Fruit fly (Drosophila melanogaster) whole organism, wandering third instar larva: ENCODE results near the gene CG13760.

Source experiments
- CG32264 ChIP-seq: fragments of 200-800 bp; sonication (Bioruptor generic); optimal IDR thresholded peaks from 2 replicates; lab custom pipeline; 2016; ENCODE audit warnings: missing biosample characterization, missing genetic modification characterization
- CG9705 ChIP-seq: fragments of 200-800 bp; sonication (Bioruptor generic); optimal IDR thresholded peaks from 2 replicates; lab custom pipeline; 2018; ENCODE audit warnings: missing biosample characterization, mild to moderate bottlenecking, missing genetic modification characterization
- CrebA ChIP-seq: fragments of 200-800 bp; sonication (Bioruptor generic); optimal IDR thresholded peaks from 2 replicates; lab custom pipeline; 2016; ENCODE audit warnings: missing biosample characterization, mild to moderate bottlenecking, missing genetic modification characterization, borderline replicate concordance
- Dfd ChIP-seq: fragments of >200 bp; optimal IDR thresholded peaks from 2 replicates; lab custom pipeline; 2017; ENCODE audit warnings: missing biosample characterization, missing genetic modification characterization
- Dif ChIP-seq: fragments of 200-275, 200-300 bp; sonication (Bioruptor generic); optimal IDR thresholded peaks from 2 replicates; lab custom pipeline; 2018; ENCODE audit warnings: missing biosample characterization, missing genetic modification characterization; ENCODE audit not compliant: partially characterized antibody
- GATAd ChIP-seq: sonication (Bioruptor generic); optimal IDR thresholded peaks from 2 replicates; lab custom pipeline; 2016; ENCODE audit warnings: missing biosample characterization, missing genetic modification characterization
- HLH106 ChIP-seq: fragments of 200-800 bp; optimal IDR thresholded peaks from 3 replicates; lab custom pipeline; 2019; ENCODE audit warnings: missing biosample characterization, mild to moderate bottlenecking, missing genetic modification characterization, moderate library complexity
- Hnf4 ChIP-seq: fragments of 200-800 bp; sonication (Bioruptor generic); optimal IDR thresholded peaks from 2 replicates; lab custom pipeline; 2016; ENCODE audit warnings: missing biosample characterization, mild to moderate bottlenecking, missing genetic modification characterization
- Hr78 ChIP-seq: fragments of >200 bp; optimal IDR thresholded peaks from 2 replicates; lab custom pipeline; 2017; ENCODE audit warnings: missing biosample characterization, missing genetic modification characterization
- Jra ChIP-seq: sonication (Bioruptor generic); optimal IDR thresholded peaks from 2 replicates; lab custom pipeline; 2016; ENCODE audit warnings: missing biosample characterization, missing genetic modification characterization
- Mio ChIP-seq: sonication (Bioruptor generic); optimal IDR thresholded peaks from 2 replicates; lab custom pipeline; 2016; ENCODE audit warnings: missing biosample characterization, missing genetic modification characterization
- Myc ChIP-seq: fragments of >200 bp; optimal IDR thresholded peaks from 2 replicates; lab custom pipeline; 2017
- OdsH ChIP-seq: fragments of 200-800 bp; sonication (Bioruptor generic); optimal IDR thresholded peaks from 2 replicates; lab custom pipeline; 2016; ENCODE audit warnings: missing biosample characterization, mild to moderate bottlenecking, missing genetic modification characterization
- Rel ChIP-seq, 2 experiments: fragments of 200-800 bp; sonication (Bioruptor generic) in 1 of 2; optimal IDR thresholded peaks; 2 replicates in 1 of 2; 3 replicates in 1 of 2; lab custom pipeline; 2016 to 2019; ENCODE audit warnings: mild to moderate bottlenecking in 2 of 2, missing biosample characterization in 2 of 2, missing genetic modification characterization in 2 of 2, moderate library complexity in 1 of 2
- Sp1 ChIP-seq: fragments of 200-800 bp; sonication (Bioruptor generic); optimal IDR thresholded peaks from 3 replicates; lab custom pipeline; 2019; ENCODE audit warnings: missing biosample characterization, mild to moderate bottlenecking, missing genetic modification characterization, moderate library complexity
- Vsx2 ChIP-seq: fragments of 200-300, 225-300 bp; sonication (Bioruptor generic); optimal IDR thresholded peaks from 2 replicates; lab custom pipeline; 2018; ENCODE audit warnings: missing biosample characterization, missing genetic modification characterization; ENCODE audit not compliant: partially characterized antibody
- br ChIP-seq: fragments of 200-800 bp; sonication (Bioruptor generic); optimal IDR thresholded peaks from 2 replicates; lab custom pipeline; 2016; ENCODE audit warnings: missing biosample characterization, missing genetic modification characterization
- brk ChIP-seq: fragments of 200-800 bp; sonication (Bioruptor generic); optimal IDR thresholded peaks from 2 replicates; lab custom pipeline; 2016; ENCODE audit warnings: missing biosample characterization, mild to moderate bottlenecking, missing genetic modification characterization
- dl ChIP-seq, 2 experiments: fragments of 175-275, 200-275 bp in 1 of 2; fragments of 200-275 bp in 1 of 2; sonication (Bioruptor generic); optimal IDR thresholded peaks; lab custom pipeline; 2018; ENCODE audit warnings: mild to moderate bottlenecking in 2 of 2, missing biosample characterization in 2 of 2, missing genetic modification characterization in 2 of 2, moderate library complexity in 2 of 2; ENCODE audit not compliant: partially characterized antibody in 2 of 2, insufficient read depth in 1 of 2
- dmrt93B ChIP-seq: fragments of 200-800 bp; sonication (Bioruptor generic); optimal IDR thresholded peaks from 2 replicates; lab custom pipeline; 2018; ENCODE audit warnings: missing biosample characterization, mild to moderate bottlenecking, missing genetic modification characterization
- dsf ChIP-seq: sonication (Bioruptor generic); optimal IDR thresholded peaks from 2 replicates; lab custom pipeline; 2016; ENCODE audit warnings: missing biosample characterization, missing genetic modification characterization, borderline replicate concordance
- ey ChIP-seq: fragments of 200-800 bp; sonication (Bioruptor generic); optimal IDR thresholded peaks from 2 replicates; lab custom pipeline; 2016; ENCODE audit warnings: missing biosample characterization, missing genetic modification characterization
- foxo ChIP-seq, 2 experiments: fragments of 200-800 bp; sonication (Bioruptor generic); optimal IDR thresholded peaks; 2 replicates in 1 of 2; 3 replicates in 1 of 2; lab custom pipeline; 2016 to 2017; ENCODE audit warnings: missing biosample characterization in 2 of 2, missing genetic modification characterization in 2 of 2
- fru ChIP-seq: fragments of 200-800 bp; sonication (Bioruptor generic); optimal IDR thresholded peaks from 3 replicates; lab custom pipeline; 2016; ENCODE audit warnings: missing biosample characterization, mild to moderate bottlenecking, missing genetic modification characterization
- h ChIP-seq: fragments of 200-800 bp; sonication (Bioruptor generic); optimal IDR thresholded peaks from 3 replicates; lab custom pipeline; 2016; ENCODE audit warnings: missing biosample characterization, mild to moderate bottlenecking, missing genetic modification characterization
- jim ChIP-seq: fragments of 175-275, 200-325 bp; sonication (Bioruptor generic); optimal IDR thresholded peaks from 2 replicates; lab custom pipeline; 2016; ENCODE audit warnings: missing biosample characterization, mild to moderate bottlenecking, missing genetic modification characterization
- lola ChIP-seq: fragments of >200 bp; optimal IDR thresholded peaks from 2 replicates; lab custom pipeline; 2017; ENCODE audit warnings: missing biosample characterization, missing genetic modification characterization
- pan ChIP-seq: fragments of >200 bp; optimal IDR thresholded peaks from 2 replicates; lab custom pipeline; 2017
- psq ChIP-seq: fragments of 200-800 bp; sonication (Bioruptor generic); optimal IDR thresholded peaks from 3 replicates; lab custom pipeline; 2017; ENCODE audit warnings: missing biosample characterization, mild to moderate bottlenecking, missing genetic modification characterization, moderate library complexity
- rgr ChIP-seq: fragments of 200-800 bp; sonication (Bioruptor generic); optimal IDR thresholded peaks from 3 replicates; lab custom pipeline; 2016; ENCODE audit warnings: missing biosample characterization, mild to moderate bottlenecking, missing genetic modification characterization
- sage ChIP-seq: fragments of 200-800 bp; sonication (Bioruptor generic); optimal IDR thresholded peaks from 2 replicates; lab custom pipeline; 2016; ENCODE audit warnings: missing biosample characterization, mild to moderate bottlenecking, missing genetic modification characterization
- sv ChIP-seq: fragments of 200-800 bp; sonication (Bioruptor generic); optimal IDR thresholded peaks from 3 replicates; lab custom pipeline; 2016; ENCODE audit warnings: missing biosample characterization, missing genetic modification characterization
- tai ChIP-seq: sonication (Bioruptor generic); optimal IDR thresholded peaks from 2 replicates; lab custom pipeline; 2016; ENCODE audit warnings: missing biosample characterization, missing genetic modification characterization
- usp ChIP-seq: fragments of >200 bp; optimal IDR thresholded peaks from 2 replicates; lab custom pipeline; 2017; ENCODE audit warnings: missing biosample characterization, missing genetic modification characterization
- woc ChIP-seq: sonication (Bioruptor generic); optimal IDR thresholded peaks from 2 replicates; lab custom pipeline; 2016; ENCODE audit warnings: missing biosample characterization, mild to moderate bottlenecking, missing genetic modification characterization

Gene CG13760

dm6 chrX:2542500-2542899, 43.0 kb downstream of the CG13760 start:
- TF ChIP-seq CG9705 (GFP tag; lab: Kevin White, UChicago) (no peak), dmrt93B (GFP tag; lab: Kevin White, UChicago) (no peak)

- no peak for TF ChIP-seq dl (GFP tag; optimal IDR thresholded peaks at IDR 0.05; lab: Kevin White, UChicago; ENCODE audit: insufficient read depth in 1 of 2, partially characterized antibody in 2 of 2)
- TF ChIP-seq foxo (GFP tag; optimal IDR thresholded peaks at IDR 0.05; lab: Kevin White, UChicago), result no peak
- TF ChIP-seq Myc (lab: Kevin White, UChicago), result no peak
- no peak for TF ChIP-seq woc (GFP tag; lab: Kevin White, UChicago)
- TF ChIP-seq, all 38 proteins: peak for 0
Observed at dm6 chrX:2539495-2539894, 46.0 kb downstream of the CG13760 start.

- TF ChIP-seq dsf (GFP tag; lab: Kevin White, UChicago) (no peak), brk (GFP tag; lab: Kevin White, UChicago) (no peak), fru (GFP tag; lab: Kevin White, UChicago) (no peak), CrebA (no peak), Mio (GFP tag; lab: Kevin White, UChicago) (no peak), Dif (GFP tag; lab: Kevin White, UChicago) (no peak), pan (no peak), CG32264 (GFP tag; lab: Kevin White, UChicago) (no peak), br (no peak), Dfd (no peak), lola (GFP tag; lab: Kevin White, UChicago) (no peak), tai (GFP tag; lab: Kevin White, UChicago) (no peak), Rel (GFP tag; optimal IDR thresholded peaks at IDR 0.05; lab: Kevin White, UChicago) (no peak), Rel (tag; optimal IDR thresholded peaks at IDR 0.05; lab: Kevin White, UChicago) (no peak), foxo (GFP tag; optimal IDR thresholded peaks at IDR 0.05; lab: Kevin White, UChicago) (no peak), GATAd (no peak), Myc (lab: Kevin White, UChicago) (no peak), Vsx2 (GFP tag; lab: Kevin White, UChicago) (no peak), usp (GFP tag; lab: Kevin White, UChicago) (no peak), woc (GFP tag; lab: Kevin White, UChicago) (no peak), Jra (no peak)
Observed at dm6 chrX:2538387-2538786, 47.1 kb downstream of the CG13760 start.

dm6 chrX:2537398-2537797, 48.1 kb downstream of the CG13760 start:
- no peak for TF ChIP-seq Vsx2 (GFP tag; lab: Kevin White, UChicago)
- TF ChIP-seq rgr (GFP tag; lab: Kevin White, UChicago), result no peak
- no peak for TF ChIP-seq h
- no peak for TF ChIP-seq CG9705 (GFP tag; lab: Kevin White, UChicago)
- no peak for TF ChIP-seq Hr78 (GFP tag; lab: Kevin White, UChicago)
- TF ChIP-seq jim (GFP tag; lab: Kevin White, UChicago), result no peak
- TF ChIP-seq dmrt93B (GFP tag; lab: Kevin White, UChicago), result no peak
- no peak for TF ChIP-seq lola (GFP tag; lab: Kevin White, UChicago)
- TF ChIP-seq Hnf4 (GFP tag; lab: Kevin White, UChicago), result no peak
- TF ChIP-seq Dif (GFP tag; lab: Kevin White, UChicago), result no peak
- TF ChIP-seq Myc (lab: Kevin White, UChicago), result no peak
- TF ChIP-seq, all 38 proteins: peak for 0

dm6 chrX:2536136-2536535, 49.4 kb downstream of the CG13760 start:
- peak; percentile 17 for TF ChIP-seq Sp1 (GFP tag; lab: Kevin White, UChicago)
- peak; percentile 6 for TF ChIP-seq fru (GFP tag; lab: Kevin White, UChicago)
- TF ChIP-seq jim (GFP tag; lab: Kevin White, UChicago), result no peak
- no peak for TF ChIP-seq sage (GFP tag; lab: Kevin White, UChicago)
- TF ChIP-seq OdsH (GFP tag; lab: Kevin White, UChicago), result no peak
- TF ChIP-seq sv (GFP tag; lab: Kevin White, UChicago), result no peak
- peak; percentile 16 for TF ChIP-seq ey (GFP tag; lab: Kevin White, UChicago)
- TF ChIP-seq woc (GFP tag; lab: Kevin White, UChicago), result no peak
- peak; percentile 7 for TF ChIP-seq psq (GFP tag; lab: Kevin White, UChicago)
- TF ChIP-seq Mio (GFP tag; lab: Kevin White, UChicago), result no peak
- peak; percentile 46 for TF ChIP-seq h
- TF ChIP-seq foxo (GFP tag; optimal IDR thresholded peaks at IDR 0.05; lab: Kevin White, UChicago), result peak in 1 of 2 experiments; percentile 17
- no peak for TF ChIP-seq usp (GFP tag; lab: Kevin White, UChicago)
- TF ChIP-seq dsf (GFP tag; lab: Kevin White, UChicago), result no peak
- TF ChIP-seq Hr78 (GFP tag; lab: Kevin White, UChicago), result no peak
- TF ChIP-seq rgr (GFP tag; lab: Kevin White, UChicago), result peak; percentile 37
- no peak for TF ChIP-seq Dif (GFP tag; lab: Kevin White, UChicago)
- peak; percentile 48 for TF ChIP-seq HLH106 (tag; lab: Kevin White, UChicago)
